Worm (Caenorhabditis elegans) whole organism, early embryonic: ENCODE measurements around the gene C17H12.10.

Experiments used
- F13C5.2 ChIP-seq: sonication (generic microtip); optimal IDR thresholded peaks from 2 replicates; lab custom pipeline; 2017; ENCODE audit warnings: mild to moderate bottlenecking, missing genetic modification characterization, inconsistent platforms, missing compliant biosample characterization
- ama-1 ChIP-seq: fragments of 150-350 bp; optimal IDR thresholded peaks from 2 replicates; lab custom pipeline; 2014
- ceh-13 ChIP-seq: fragments of 200-800 bp; sonication (Bioruptor generic); optimal IDR thresholded peaks from 2 replicates; lab custom pipeline; 2018; ENCODE audit warnings: mild to moderate bottlenecking, missing genetic modification characterization, missing compliant biosample characterization
- ceh-36 ChIP-seq: sonication (generic microtip); optimal IDR thresholded peaks from 2 replicates; lab custom pipeline; 2016; ENCODE audit warnings: missing genetic modification characterization, inconsistent platforms, missing compliant biosample characterization
- flt-1 ChIP-seq: fragments of 200-800 bp; sonication (Bioruptor generic); IDR thresholded peaks from 2 replicates; pipeline ENCODE4 v1.3.6; 2022; ENCODE audit warnings: missing genetic modification characterization, missing compliant biosample characterization
- hmbx-1 ChIP-seq: sonication (generic microtip); optimal IDR thresholded peaks from 2 replicates; lab custom pipeline; 2016; ENCODE audit warnings: mild to moderate bottlenecking, missing genetic modification characterization, missing compliant biosample characterization
- hmg-4 ChIP-seq: fragments of 200-800 bp; sonication (Bioruptor generic); optimal IDR thresholded peaks from 2 replicates; lab custom pipeline; 2018; ENCODE audit warnings: mild to moderate bottlenecking, missing genetic modification characterization, missing compliant biosample characterization
- hnd-1 ChIP-seq: sonication (generic microtip); optimal IDR thresholded peaks from 2 replicates; lab custom pipeline; 2016; ENCODE audit warnings: missing genetic modification characterization, missing compliant biosample characterization
- tbx-11 ChIP-seq: fragments of 200-800 bp; sonication (Bioruptor generic); IDR thresholded peaks from 2 replicates; pipeline ENCODE4 v1.3.6; 2022; ENCODE audit warnings: missing genetic modification characterization, missing compliant biosample characterization
- tra-4 ChIP-seq: sonication (generic microtip); optimal IDR thresholded peaks from 2 replicates; lab custom pipeline; 2017; ENCODE audit warnings: missing genetic modification characterization, missing compliant biosample characterization

ce11 chrIV:6841562-6842282 is 35.1 kb downstream of the C17H12.10 start:
- no peak for TF ChIP-seq ceh-13 (GFP tag; lab: Kevin White, UChicago)
- TF ChIP-seq ama-1 (lab: Kevin White, UChicago): no peak
- TF ChIP-seq tra-4 (tag; lab: Kevin White, UChicago): no peak
- TF ChIP-seq hmg-4 (GFP tag; lab: Kevin White, UChicago): no peak
- no peak for TF ChIP-seq tbx-11 (GFP tag; lab: Robert Waterston, UW)
- TF ChIP-seq flt-1 (GFP tag; lab: Robert Waterston, UW): no peak
- no peak for TF ChIP-seq F13C5.2 (tag; lab: Kevin White, UChicago)
- TF ChIP-seq hnd-1 (tag; lab: Kevin White, UChicago): no peak
- TF ChIP-seq ceh-36: no peak
- no peak for TF ChIP-seq hmbx-1 (tag; lab: Kevin White, UChicago)
